Worm (Caenorhabditis elegans) whole organism, L3 larva: ENCODE data around the gene mksr-2.

Source experiments
- R02D3.7 ChIP-seq: fragments of 150-350 bp; optimal IDR thresholded peaks from 2 replicates; lab custom pipeline; 2014; ENCODE audit warnings: missing biosample characterization, missing genetic modification characterization
- daf-12 ChIP-seq: fragments of 150-350 bp; optimal IDR thresholded peaks from 2 replicates; lab custom pipeline; 2014; ENCODE audit warnings: missing biosample characterization, missing genetic modification reagents, missing genetic modification characterization
- elt-3 ChIP-seq, 3 experiments: fragments of 150-350 bp in 1 of 3; sonication (generic microtip) in 2 of 3; optimal IDR thresholded peaks; 2 replicates in 2 of 3; 4 replicates in 1 of 3; lab custom pipeline; 2014 to 2017; ENCODE audit warnings: missing biosample characterization in 3 of 3, missing genetic modification characterization in 3 of 3
- mdl-1 ChIP-seq: fragments of 150-350 bp; optimal IDR thresholded peaks from 2 replicates; lab custom pipeline; 2014; ENCODE audit warnings: missing biosample characterization, missing genetic modification characterization
- nhr-12 ChIP-seq: fragments of 150-350 bp; optimal IDR thresholded peaks from 2 replicates; lab custom pipeline; 2014; ENCODE audit warnings: missing biosample characterization, missing genetic modification characterization
- nhr-28 ChIP-seq: fragments of 150-350 bp; optimal IDR thresholded peaks from 2 replicates; lab custom pipeline; 2014; ENCODE audit warnings: missing biosample characterization, missing genetic modification characterization
- nhr-76 ChIP-seq: fragments of 150-350 bp; sonication (generic microtip); optimal IDR thresholded peaks from 5 replicates; lab custom pipeline; 2014; ENCODE audit warnings: missing biosample characterization, missing genetic modification characterization
- nhr-77 ChIP-seq: fragments of 150-350 bp; optimal IDR thresholded peaks from 2 replicates; lab custom pipeline; 2014; ENCODE audit warnings: missing biosample characterization, missing genetic modification characterization
- sea-2 ChIP-seq: fragments of 150-350 bp; sonication (generic microtip); optimal IDR thresholded peaks from 4 replicates; lab custom pipeline; 2014; ENCODE audit warnings: missing biosample characterization, missing genetic modification reagents, missing genetic modification characterization
- tbx-2 ChIP-seq: sonication (generic microtip); optimal IDR thresholded peaks from 2 replicates; lab custom pipeline; 2016; ENCODE audit warnings: mild to moderate bottlenecking, missing genetic modification characterization, missing compliant biosample characterization
- unc-39 ChIP-seq: sonication (generic microtip); optimal IDR thresholded peaks from 4 replicates; lab custom pipeline; 2017; ENCODE audit warnings: missing biosample characterization, missing genetic modification characterization
- ztf-11 ChIP-seq: fragments of 150-350 bp; optimal IDR thresholded peaks from 2 replicates; lab custom pipeline; 2014; ENCODE audit warnings: missing biosample characterization, missing genetic modification characterization

DNA sequence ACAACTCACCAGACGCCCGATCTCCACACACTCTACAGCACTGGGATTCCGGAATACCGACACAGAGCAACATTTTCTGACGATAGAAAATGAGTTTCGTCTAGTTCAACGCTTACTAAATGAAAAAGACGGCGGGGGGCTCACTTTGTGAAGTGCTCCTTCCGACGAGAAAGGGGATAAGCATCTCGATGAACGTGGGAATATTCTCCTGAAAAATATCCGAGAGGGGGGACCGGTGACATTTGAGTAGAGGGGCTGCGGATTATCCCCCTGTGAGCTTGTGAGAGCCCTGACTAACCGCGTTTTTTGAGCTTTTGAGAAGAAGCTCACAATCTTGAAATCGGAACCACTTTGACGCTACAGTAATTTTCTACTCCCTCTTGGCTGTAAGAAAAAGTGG, 23.2 kb upstream of the mksr-2 start, which contains the start of gene nhr-236:
- TF ChIP-seq mdl-1 = no peak
- no peak for TF ChIP-seq nhr-76 (tag; lab: Kevin White, UChicago)
- TF ChIP-seq daf-12 = no peak
- no peak for TF ChIP-seq unc-39 (tag; lab: Kevin White, UChicago)
- no peak for TF ChIP-seq nhr-28
- no peak for TF ChIP-seq elt-3 (tag; optimal IDR thresholded peaks at IDR 0.05; lab: Kevin White, UChicago)
- TF ChIP-seq nhr-12 (tag; lab: Kevin White, UChicago) = no peak
- no peak for TF ChIP-seq sea-2 (GFP tag; lab: Kevin White, UChicago)
- no peak for TF ChIP-seq tbx-2 (tag; lab: Kevin White, UChicago)
- no peak for TF ChIP-seq nhr-77 (tag; lab: Kevin White, UChicago)
- no peak for TF ChIP-seq ztf-11 (tag; lab: Kevin White, UChicago)
- no peak for TF ChIP-seq R02D3.7 (tag; lab: Kevin White, UChicago)
